Worm (Caenorhabditis elegans) whole organism, L3 larva: Measurements from ENCODE around the gene C06E2.1.

ENCODE experiments used
- aly-2 ChIP-seq: fragments of 150-350 bp; optimal IDR thresholded peaks from 2 replicates; lab custom pipeline; 2014; ENCODE audit warnings: missing biosample characterization, missing genetic modification characterization
- ama-1 ChIP-seq: fragments of 150-350 bp; optimal IDR thresholded peaks from 2 replicates; lab custom pipeline; 2018
- elt-3 ChIP-seq, 3 experiments: fragments of 150-350 bp in 1 of 3; sonication (generic microtip) in 2 of 3; optimal IDR thresholded peaks; 2 replicates in 2 of 3; 4 replicates in 1 of 3; lab custom pipeline; 2014 to 2017; ENCODE audit warnings: missing biosample characterization in 3 of 3, missing genetic modification characterization in 3 of 3
- fkh-2 ChIP-seq: fragments of 150-350 bp; optimal IDR thresholded peaks from 2 replicates; lab custom pipeline; 2014; ENCODE audit warnings: missing biosample characterization, missing genetic modification reagents, missing genetic modification characterization
- nhr-11 ChIP-seq: fragments of 150-350 bp; optimal IDR thresholded peaks from 2 replicates; lab custom pipeline; 2014; ENCODE audit warnings: missing biosample characterization, missing genetic modification characterization
- nhr-67 ChIP-seq: fragments of 150-350 bp; optimal IDR thresholded peaks from 2 replicates; lab custom pipeline; 2014; ENCODE audit warnings: missing biosample characterization, missing genetic modification characterization
- nhr-76 ChIP-seq: fragments of 150-350 bp; sonication (generic microtip); optimal IDR thresholded peaks from 5 replicates; lab custom pipeline; 2014; ENCODE audit warnings: missing biosample characterization, missing genetic modification characterization
- skn-1 ChIP-seq: fragments of 150-350 bp; optimal IDR thresholded peaks from 2 replicates; lab custom pipeline; 2014; ENCODE audit warnings: missing biosample characterization, missing genetic modification characterization
- snpc-4 ChIP-seq: fragments of 150-350 bp; optimal IDR thresholded peaks from 2 replicates; lab custom pipeline; 2014; ENCODE audit warnings: missing biosample characterization, missing genetic modification characterization
- unc-39 ChIP-seq: sonication (generic microtip); optimal IDR thresholded peaks from 4 replicates; lab custom pipeline; 2017; ENCODE audit warnings: missing biosample characterization, missing genetic modification characterization
- zag-1 ChIP-seq: fragments of 150-350 bp; optimal IDR thresholded peaks from 2 replicates; lab custom pipeline; 2014; ENCODE audit warnings: missing biosample characterization, missing genetic modification characterization
- ztf-11 ChIP-seq: fragments of 150-350 bp; optimal IDR thresholded peaks from 2 replicates; lab custom pipeline; 2014; ENCODE audit warnings: missing biosample characterization, missing genetic modification characterization

DNA sequence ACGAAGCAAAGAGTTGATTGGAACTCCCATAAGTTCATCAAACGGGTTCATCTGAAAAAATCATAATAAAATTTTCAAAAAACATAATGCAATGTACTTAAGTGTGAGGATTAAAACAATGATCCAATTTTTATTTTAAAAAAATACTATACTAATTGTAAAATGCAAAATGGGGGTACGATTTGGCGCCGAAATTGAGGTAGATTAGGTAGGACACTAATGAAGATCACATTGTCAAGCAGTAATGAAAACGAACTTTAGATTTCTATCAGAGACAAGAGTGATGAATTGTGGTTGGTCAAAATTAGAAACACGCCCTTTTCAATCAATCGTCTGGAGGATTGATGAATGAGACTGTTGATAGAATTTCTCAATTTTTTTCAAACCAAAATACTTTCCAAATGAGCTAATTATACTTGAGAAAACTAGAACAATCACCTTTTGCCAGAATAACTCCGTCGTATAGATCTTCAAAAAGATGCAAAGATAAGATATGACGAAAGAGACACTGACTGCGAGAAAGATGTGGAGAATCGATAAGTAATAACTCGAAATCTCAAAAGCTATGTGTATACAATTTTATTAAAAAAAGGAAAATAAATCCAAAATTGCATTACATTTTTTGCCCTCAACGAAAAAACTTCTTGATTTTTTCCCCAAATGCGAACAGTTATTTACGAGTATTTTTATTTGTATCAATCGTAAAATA, 16.6 kb downstream of the C06E2.1 start, which contains the start of gene C06E2.5:
- no peak for TF ChIP-seq snpc-4 (tag; lab: Kevin White, UChicago)
- TF ChIP-seq nhr-76: no peak
- no peak for TF ChIP-seq ztf-11 (tag; lab: Kevin White, UChicago)
- TF ChIP-seq zag-1 (tag; lab: Kevin White, UChicago): no peak
- no peak for TF ChIP-seq skn-1 (tag; lab: Kevin White, UChicago)
- no peak for TF ChIP-seq nhr-11 (tag; lab: Kevin White, UChicago)
- TF ChIP-seq ama-1 (lab: Kevin White, UChicago): no peak
- no peak for TF ChIP-seq nhr-67 (tag; lab: Kevin White, UChicago)
- TF ChIP-seq aly-2: no peak
- no peak for TF ChIP-seq elt-3 (tag; optimal IDR thresholded peaks at IDR 0.05; lab: Kevin White, UChicago)
- no peak for TF ChIP-seq fkh-2
- no peak for TF ChIP-seq unc-39
